Fruit fly (Drosophila melanogaster) Kc167 (cell line): ENCODE data around the gene ry.

ENCODE experiments used
- Myc ChIP-seq: fragments of >200 bp; optimal IDR thresholded peaks from 2 replicates; lab custom pipeline; 2017; ENCODE audit warnings: missing external identifiers
- Sin3A ChIP-seq: fragments of >200 bp; optimal IDR thresholded peaks from 2 replicates; lab custom pipeline; 2018; ENCODE audit warnings: missing external identifiers
- h ChIP-seq: fragments of >200 bp; optimal IDR thresholded peaks from 3 replicates; lab custom pipeline; 2018; ENCODE audit warnings: missing external identifiers
- insv ChIP-seq: fragments of >200 bp; optimal IDR thresholded peaks from 3 replicates; lab custom pipeline; 2018; ENCODE audit warnings: missing external identifiers
- psq ChIP-seq: fragments of >200 bp; optimal IDR thresholded peaks from 2 replicates; lab custom pipeline; 2017; ENCODE audit warnings: missing external identifiers
- ttk ChIP-seq: sonication (Bioruptor generic); optimal IDR thresholded peaks from 2 replicates; lab custom pipeline; 2017; ENCODE audit warnings: missing external identifiers

DNA sequence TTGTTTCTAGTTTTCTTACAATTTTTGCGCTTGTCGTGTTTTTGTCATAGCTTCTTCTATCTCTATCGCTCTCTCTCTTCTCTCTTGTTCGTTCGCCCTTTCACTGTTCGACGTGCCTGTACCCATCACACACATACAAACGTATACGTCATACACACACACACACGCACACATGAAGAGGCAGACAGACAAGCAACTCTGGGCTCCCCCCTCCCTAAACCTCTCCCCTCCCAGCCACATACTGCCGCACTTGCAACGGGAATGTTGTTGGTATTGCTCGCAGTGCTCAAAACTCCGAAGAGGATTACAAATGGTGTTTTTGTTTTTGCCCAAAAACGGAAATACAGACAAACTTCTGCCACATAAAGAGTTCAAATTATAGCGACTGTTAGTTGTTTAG, 19.3 kb upstream of the ry start:
- TF ChIP-seq h (lab: Kevin White, UChicago) (no peak), psq (no peak), Sin3A (lab: Kevin White, UChicago) (no peak), insv (lab: Kevin White, UChicago) (no peak), ttk (lab: Kevin White, UChicago) (no peak), Myc (lab: Kevin White, UChicago) (no peak)
